ENCODE assay signal across 2 worm cellular contexts in the genomic region with DNA sequence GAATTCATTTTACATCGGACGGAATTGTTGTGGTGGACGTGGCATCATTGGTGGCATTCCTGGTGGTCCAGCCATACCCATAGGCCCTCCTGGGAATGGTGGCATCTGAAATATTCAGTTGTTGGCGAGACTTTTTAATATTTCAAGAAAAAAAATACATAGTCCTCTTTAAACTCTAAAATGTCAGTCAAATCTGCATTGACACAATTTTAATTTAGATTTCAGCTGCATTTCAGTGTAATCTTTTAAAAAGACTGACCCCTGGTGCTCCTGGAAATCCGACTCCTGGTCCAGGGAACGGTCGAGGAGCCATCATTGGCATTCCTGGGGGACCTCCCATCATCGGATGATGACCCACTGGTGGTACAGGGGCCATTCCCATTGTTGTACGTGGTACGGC.
A peak's percentile ranks its signal among the peaks of the same experiment; 100 is the strongest.
TF ChIP-seq lines count a peak whose summit lies in the region.

No protein-coding gene starts in this region.

TF ChIP-seq in whole organism, L4 larva, 104 proteins besides CTCF, POLR2A, EP300 and RAD21:
- TF ChIP-seq saeg-2 (GFP tag; IDR thresholded peaks at IDR 0.05; lab: Robert Waterston, UW): no peak
- TF ChIP-seq hmg-1.1 (GFP tag; IDR thresholded peaks at IDR 0.05; lab: Robert Waterston, UW): no peak
- no peak for TF ChIP-seq ztf-11 (tag; optimal IDR thresholded peaks at IDR 0.05; lab: Kevin White, UChicago)
- TF ChIP-seq ceh-28 (tag; optimal IDR thresholded peaks at IDR 0.05; lab: Kevin White, UChicago): no peak
- no peak for TF ChIP-seq snpc-4 (tag; optimal IDR thresholded peaks at IDR 0.05; lab: Kevin White, UChicago)
- TF ChIP-seq ceh-44 (GFP tag; IDR thresholded peaks at IDR 0.05; lab: Robert Waterston, UW): no peak
- TF ChIP-seq aha-1 (tag; lab: Kevin White, UChicago): peak; percentile 62
- no peak for TF ChIP-seq nhr-111 (GFP tag; optimal IDR thresholded peaks at IDR 0.05; lab: Kevin White, UChicago)

TF ChIP-seq in whole organism, young adult, 124 proteins besides CTCF, POLR2A, EP300 and RAD21:
- TF ChIP-seq Y95B8A.8 (GFP tag; IDR thresholded peaks at IDR 0.05; lab: Robert Waterston, UW) (0 out of 2 replicates have a peak, but pooled peaks have one; percentile 11), attf-5 (GFP tag; optimal IDR thresholded peaks at IDR 0.05; lab: Kevin White, UChicago) (no peak)
